Worm (Caenorhabditis elegans) whole organism, young adult: ENCODE data around the gene sbp-1.

ENCODE experiments used
- Y79H2A.3 ChIP-seq: fragments of 200-800 bp; sonication (Bioruptor generic); conservative IDR thresholded peaks from 2 replicates; pipeline ENCODE4 v1.3.6; 2022; ENCODE audit warnings: missing genetic modification reagents, missing genetic modification characterization, missing compliant biosample characterization
- efl-1 ChIP-seq: fragments of 150-350 bp; optimal IDR thresholded peaks from 2 replicates; lab custom pipeline; 2014; ENCODE audit warnings: missing biosample characterization, missing genetic modification reagents, missing genetic modification characterization
- madf-10 ChIP-seq: sonication (generic microtip); optimal IDR thresholded peaks from 2 replicates; lab custom pipeline; 2016; ENCODE audit warnings: mild to moderate bottlenecking, missing genetic modification characterization, missing compliant biosample characterization
- sdz-38 ChIP-seq: sonication (generic microtip); optimal IDR thresholded peaks from 2 replicates; lab custom pipeline; 2016; ENCODE audit warnings: missing genotype, missing genetic modification characterization, missing compliant biosample characterization
- sea-2 ChIP-seq: fragments of 200-800 bp; sonication (Bioruptor generic); IDR thresholded peaks from 2 replicates; pipeline ENCODE4 v1.3.6; 2022; ENCODE audit warnings: missing genetic modification characterization, missing compliant biosample characterization

ce11 chrIII:11443408-11443994 is 1.1 kb upstream of the sbp-1 start:
- no peak for TF ChIP-seq sea-2
- TF ChIP-seq efl-1 (GFP tag; lab: Kevin White, UChicago), result no peak
- TF ChIP-seq sdz-38, result no peak
- TF ChIP-seq madf-10 (tag; lab: Kevin White, UChicago), result no peak
- TF ChIP-seq Y79H2A.3 (GFP tag; lab: Robert Waterston, UW), result no peak
